Worm (Caenorhabditis elegans) whole organism, L4 larva: Measurements from ENCODE around the gene M153.3.

Source experiments
- F10B5.3 ChIP-seq: sonication (generic microtip); optimal IDR thresholded peaks from 2 replicates; lab custom pipeline; 2016; ENCODE audit warnings: mild to moderate bottlenecking, missing genetic modification characterization, missing compliant biosample characterization
- F26F4.8 ChIP-seq: fragments of 200-800 bp; sonication (Bioruptor generic); conservative IDR thresholded peaks from 2 replicates; pipeline ENCODE4 v1.3.6; 2022; ENCODE audit warnings: missing genetic modification characterization, missing compliant biosample characterization
- R02D3.7 ChIP-seq: fragments of 150-350 bp; sonication (generic microtip); optimal IDR thresholded peaks from 3 replicates; lab custom pipeline; 2014; ENCODE audit warnings: missing biosample characterization, missing genetic modification characterization
- T26A8.4 ChIP-seq: fragments of 200-800 bp; sonication (Bioruptor generic); IDR thresholded peaks from 2 replicates; pipeline ENCODE4 v1.3.6; 2022; ENCODE audit warnings: missing genetic modification characterization, missing compliant biosample characterization
- Y48G9A.11 ChIP-seq: fragments of 200-800 bp; sonication (Bioruptor generic); IDR thresholded peaks from 2 replicates; pipeline ENCODE4 v1.3.6; 2022; ENCODE audit warnings: missing genetic modification reagents, missing genetic modification characterization, missing compliant biosample characterization
- Y5F2A.4 ChIP-seq: fragments of 200-800 bp; sonication (Bioruptor generic); optimal IDR thresholded peaks from 2 replicates; lab custom pipeline; 2018; ENCODE audit warnings: mild to moderate bottlenecking, missing genetic modification characterization, missing compliant biosample characterization
- aly-2 ChIP-seq: sonication (generic microtip); optimal IDR thresholded peaks from 2 replicates; lab custom pipeline; 2018; ENCODE audit warnings: missing biosample characterization, missing genetic modification characterization
- attf-4 ChIP-seq: sonication (generic microtip); optimal IDR thresholded peaks from 3 replicates; lab custom pipeline; 2017; ENCODE audit warnings: missing biosample characterization, missing genetic modification characterization
- ceh-20 ChIP-seq: fragments of 200-800 bp; sonication (Bioruptor generic); IDR thresholded peaks from 2 replicates; pipeline ENCODE4 v1.3.6; 2022; ENCODE audit warnings: missing genetic modification reagents, missing genetic modification characterization, missing compliant biosample characterization
- cey-2 ChIP-seq: sonication (generic microtip); optimal IDR thresholded peaks from 3 replicates; lab custom pipeline; 2017; ENCODE audit warnings: missing genetic modification characterization, mild to moderate bottlenecking, missing compliant biosample characterization, antibody characterized with exemption, borderline replicate concordance; ENCODE audit not compliant: insufficient read depth
- ctbp-1 ChIP-seq: fragments of 200-800 bp; sonication (Bioruptor generic); IDR thresholded peaks from 2 replicates; pipeline ENCODE4 v1.3.6; 2022; ENCODE audit warnings: missing genetic modification reagents, missing genetic modification characterization, missing compliant biosample characterization
- daf-12 ChIP-seq: fragments of 150-350 bp; optimal IDR thresholded peaks from 2 replicates; lab custom pipeline; 2014; ENCODE audit warnings: missing biosample characterization, missing genetic modification reagents, missing genetic modification characterization
- daf-16 ChIP-seq, 3 experiments: sonication (generic microtip); optimal IDR thresholded peaks; 2 replicates each; lab custom pipeline; 2016 to 2017; ENCODE audit warnings: missing genetic modification characterization in 3 of 3, missing genetic modification reagents in 3 of 3, mild to moderate bottlenecking in 2 of 3, missing compliant biosample characterization in 2 of 3, missing biosample characterization in 1 of 3, moderate library complexity in 1 of 3
- daf-8 ChIP-seq: fragments of 200-800 bp; sonication (Bioruptor generic); IDR thresholded peaks from 2 replicates; pipeline ENCODE4 v1.3.6; 2022; ENCODE audit warnings: missing genetic modification characterization, missing compliant biosample characterization
- dmd-6 ChIP-seq: fragments of 200-800 bp; sonication (Bioruptor generic); IDR thresholded peaks from 2 replicates; pipeline ENCODE4 v1.3.6; 2022; ENCODE audit warnings: missing genetic modification reagents, missing genetic modification characterization, missing compliant biosample characterization
- dmd-8 ChIP-seq: fragments of 200-800 bp; sonication (Bioruptor generic); IDR thresholded peaks from 2 replicates; pipeline ENCODE4 v1.3.6; 2022; ENCODE audit warnings: missing genetic modification characterization, missing compliant biosample characterization
- duxl-1 ChIP-seq: sonication (generic microtip); optimal IDR thresholded peaks from 2 replicates; lab custom pipeline; 2016; ENCODE audit warnings: mild to moderate bottlenecking, missing genetic modification characterization, moderate library complexity, missing compliant biosample characterization; ENCODE audit not compliant: poor library complexity
- hif-1 ChIP-seq, 2 experiments: sonication (generic microtip); optimal IDR thresholded peaks; 2 replicates each; lab custom pipeline; 2016 to 2017; ENCODE audit warnings: missing compliant biosample characterization in 2 of 2, missing genetic modification characterization in 2 of 2, missing genetic modification reagents in 2 of 2, missing genotype in 2 of 2, mild to moderate bottlenecking in 1 of 2
- hlh-11 ChIP-seq: fragments of 200-800 bp; sonication (Bioruptor generic); optimal IDR thresholded peaks from 2 replicates; lab custom pipeline; 2018; ENCODE audit warnings: mild to moderate bottlenecking, missing genetic modification characterization, missing compliant biosample characterization
- hlh-30 ChIP-seq: sonication (generic microtip); optimal IDR thresholded peaks from 2 replicates; lab custom pipeline; 2017; ENCODE audit warnings: antibody characterized with exemption, mild to moderate bottlenecking, missing genetic modification characterization, missing compliant biosample characterization; ENCODE audit not compliant: insufficient read depth
- hmg-1.1 ChIP-seq: fragments of 200-800 bp; sonication (Bioruptor generic); IDR thresholded peaks from 2 replicates; pipeline ENCODE4 v1.3.6; 2022; ENCODE audit warnings: missing genetic modification reagents, missing genetic modification characterization, missing compliant biosample characterization
- lin-1 ChIP-seq: fragments of 200-800 bp; sonication (Bioruptor generic); IDR thresholded peaks from 2 replicates; pipeline ENCODE4 v1.3.6; 2022; ENCODE audit warnings: missing genetic modification reagents, missing genetic modification characterization, missing compliant biosample characterization
- lin-13 ChIP-seq: fragments of 150-350 bp; optimal IDR thresholded peaks from 2 replicates; lab custom pipeline; 2014; ENCODE audit warnings: missing biosample characterization, missing genetic modification reagents, missing genetic modification characterization
- lin-15B ChIP-seq: fragments of 150-350 bp; sonication (generic microtip); optimal IDR thresholded peaks from 3 replicates; lab custom pipeline; 2014; ENCODE audit warnings: missing biosample characterization, missing genetic modification characterization
- lin-29 ChIP-seq: fragments of 200-800 bp; sonication (Bioruptor generic); IDR thresholded peaks from 2 replicates; pipeline ENCODE4 v1.3.6; 2022; ENCODE audit warnings: missing genetic modification reagents, missing genetic modification characterization, missing compliant biosample characterization
- lin-38 ChIP-seq: fragments of 200-800 bp; sonication (Bioruptor generic); IDR thresholded peaks from 2 replicates; pipeline ENCODE4 v1.3.6; 2022; ENCODE audit warnings: missing genetic modification reagents, missing genetic modification characterization, missing compliant biosample characterization
- mep-1 ChIP-seq: fragments of 150-350 bp; sonication (generic microtip); optimal IDR thresholded peaks from 3 replicates; lab custom pipeline; 2014; ENCODE audit warnings: missing biosample characterization, missing genetic modification characterization
- mxl-2 ChIP-seq: fragments of 200-800 bp; sonication (Bioruptor generic); conservative IDR thresholded peaks from 2 replicates; pipeline ENCODE4 v1.3.6; 2022; ENCODE audit warnings: missing genetic modification reagents, missing genetic modification characterization, missing compliant biosample characterization
- nhr-10 ChIP-seq: fragments of 150-350 bp; optimal IDR thresholded peaks from 2 replicates; lab custom pipeline; 2014; ENCODE audit warnings: missing biosample characterization, missing genetic modification characterization
- nhr-102 ChIP-seq: sonication (generic microtip); optimal IDR thresholded peaks from 2 replicates; lab custom pipeline; 2016; ENCODE audit warnings: mild to moderate bottlenecking, missing genetic modification characterization, moderate library complexity, missing compliant biosample characterization
- nhr-41 ChIP-seq: fragments of 200-800 bp; sonication (Bioruptor generic); IDR thresholded peaks from 2 replicates; pipeline ENCODE4 v1.3.6; 2022; ENCODE audit warnings: missing genetic modification reagents, missing genetic modification characterization, missing compliant biosample characterization
- nhr-42 ChIP-seq: fragments of 200-800 bp; sonication (Bioruptor generic); IDR thresholded peaks from 2 replicates; pipeline ENCODE4 v1.3.6; 2022; ENCODE audit warnings: missing genetic modification characterization, missing compliant biosample characterization
- nhr-48 ChIP-seq: sonication (generic microtip); optimal IDR thresholded peaks from 2 replicates; lab custom pipeline; 2016; ENCODE audit warnings: mild to moderate bottlenecking, missing genetic modification characterization, missing compliant biosample characterization
- pha-4 ChIP-seq, 2 experiments: fragments of 150-350 bp in 1 of 2; fragments of 200-800 bp in 1 of 2; sonication (Bioruptor generic) in 1 of 2; IDR thresholded peaks in 1 of 2; optimal IDR thresholded peaks in 1 of 2; 2 replicates each; pipeline versions ENCODE4 v1.3.6 to Lab custom; 2014 to 2022; ENCODE audit warnings: missing genetic modification characterization in 2 of 2, missing genetic modification reagents in 2 of 2, missing biosample characterization in 1 of 2, missing compliant biosample characterization in 1 of 2
- pqm-1 ChIP-seq: sonication (generic microtip); optimal IDR thresholded peaks from 2 replicates; lab custom pipeline; 2017; ENCODE audit warnings: missing biosample characterization, missing genetic modification characterization
- rbr-2 ChIP-seq: sonication (generic microtip); optimal IDR thresholded peaks from 2 replicates; lab custom pipeline; 2016; ENCODE audit warnings: missing genotype, missing genetic modification characterization, missing compliant biosample characterization
- saeg-2 ChIP-seq: fragments of 200-800 bp; sonication (Bioruptor generic); IDR thresholded peaks from 2 replicates; pipeline ENCODE4 v1.3.6; 2022; ENCODE audit warnings: missing genetic modification reagents, missing genetic modification characterization, missing compliant biosample characterization
- skn-1 ChIP-seq: fragments of 150-350 bp; optimal IDR thresholded peaks from 2 replicates; lab custom pipeline; 2014; ENCODE audit warnings: missing biosample characterization, missing genetic modification characterization
- snpc-1.2 ChIP-seq: fragments of 200-800 bp; sonication (Bioruptor generic); IDR thresholded peaks from 2 replicates; pipeline ENCODE4 v1.3.6; 2022; ENCODE audit warnings: missing genetic modification reagents, missing genetic modification characterization, missing compliant biosample characterization
- snpc-4 ChIP-seq: fragments of 150-350 bp; optimal IDR thresholded peaks from 2 replicates; lab custom pipeline; 2014; ENCODE audit warnings: missing biosample characterization, missing genetic modification characterization
- unc-130 ChIP-seq: sonication (generic microtip); optimal IDR thresholded peaks from 2 replicates; lab custom pipeline; 2016; ENCODE audit warnings: missing genetic modification reagents, missing genetic modification characterization, missing compliant biosample characterization
- zag-1 ChIP-seq: fragments of 150-350 bp; optimal IDR thresholded peaks from 2 replicates; lab custom pipeline; 2014; ENCODE audit warnings: missing biosample characterization, missing genetic modification characterization
- zfp-2 ChIP-seq: sonication (generic microtip); optimal IDR thresholded peaks from 2 replicates; lab custom pipeline; 2016; ENCODE audit warnings: mild to moderate bottlenecking, missing genetic modification characterization, missing compliant biosample characterization
- zip-2 ChIP-seq: fragments of 150-350 bp; optimal IDR thresholded peaks from 2 replicates; lab custom pipeline; 2014; ENCODE audit warnings: missing biosample characterization, missing genetic modification characterization
- ztf-11 ChIP-seq: fragments of 150-350 bp; optimal IDR thresholded peaks from 2 replicates; lab custom pipeline; 2014; ENCODE audit warnings: missing biosample characterization, missing genetic modification characterization
- ztf-7 ChIP-seq: fragments of 150-350 bp; optimal IDR thresholded peaks from 2 replicates; lab custom pipeline; 2014; ENCODE audit warnings: missing biosample characterization, missing genetic modification characterization

M153.3 gene

DNA sequence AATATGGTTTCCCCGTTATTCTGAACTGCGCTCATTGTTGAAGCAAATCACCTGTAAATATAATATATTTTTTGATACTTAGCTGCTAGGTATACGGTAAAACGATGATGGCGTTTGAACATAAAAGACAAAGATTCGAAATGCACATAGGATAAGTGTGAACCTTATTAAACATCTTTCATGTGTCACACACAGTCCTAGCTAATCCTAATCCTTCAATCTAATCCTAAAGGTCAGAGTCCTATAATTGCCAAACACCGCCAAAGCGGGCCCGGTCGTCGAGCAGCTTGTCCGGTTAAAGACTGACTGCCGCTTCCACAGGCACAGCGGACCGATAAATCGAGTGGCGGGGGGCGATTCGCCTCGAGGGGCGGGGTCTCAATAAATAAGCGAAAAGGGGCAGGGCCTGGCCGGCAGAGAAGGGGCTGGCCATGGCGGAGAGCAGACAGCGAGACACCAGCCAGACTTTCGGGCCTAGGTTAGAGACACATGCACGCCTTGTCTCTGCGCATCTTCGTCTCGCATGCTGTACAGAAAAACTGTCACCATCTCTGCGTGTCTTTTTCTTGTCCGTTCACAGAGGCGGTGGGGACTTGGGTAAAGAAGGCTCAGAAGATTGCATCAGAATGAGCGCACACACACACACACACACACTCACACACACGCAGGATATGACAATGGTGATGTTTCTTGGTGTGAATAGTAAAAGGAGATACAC, 29.1 kb downstream of the M153.3 start, which contains the start of gene F57G12.1 (continued):
- TF ChIP-seq lin-13 (GFP tag; lab: Kevin White, UChicago): peak; percentile 60
- TF ChIP-seq cey-2 (tag; lab: Kevin White, UChicago): no peak
- peak; percentile 46; the same call in 1 of the 2 replicates for TF ChIP-seq lin-38 (GFP tag; lab: Robert Waterston, UW)
- no peak for TF ChIP-seq lin-15B
- no peak for TF ChIP-seq duxl-1
- TF ChIP-seq mxl-2: no peak
- no peak for TF ChIP-seq F26F4.8 (GFP tag; lab: Robert Waterston, UW)
- peak; percentile 2 for TF ChIP-seq zag-1 (tag; lab: Kevin White, UChicago)
- TF ChIP-seq nhr-42 (GFP tag; lab: Robert Waterston, UW): no peak
- no peak for TF ChIP-seq zfp-2 (tag; lab: Kevin White, UChicago)
- peak; percentile 91 for TF ChIP-seq hmg-1.1 (GFP tag; lab: Robert Waterston, UW)
- no peak for TF ChIP-seq saeg-2 (GFP tag; lab: Robert Waterston, UW)
- TF ChIP-seq snpc-4 (tag; lab: Kevin White, UChicago): no peak
- TF ChIP-seq ctbp-1 (GFP tag; lab: Robert Waterston, UW): peak; percentile 71; the same call in 1 of the 2 replicates
- TF ChIP-seq R02D3.7 (tag; lab: Kevin White, UChicago): no peak
- TF ChIP-seq ztf-7 (tag; lab: Kevin White, UChicago): no peak
- TF ChIP-seq ztf-11 (tag; lab: Kevin White, UChicago): no peak
- no peak for TF ChIP-seq daf-12 (tag; lab: Kevin White, UChicago)
- TF ChIP-seq pha-4 (GFP tag; IDR thresholded peaks at IDR 0.05; lab: Robert Waterston, UW): no peak
- TF ChIP-seq pha-4 (tag; optimal IDR thresholded peaks at IDR 0.05; lab: Kevin White, UChicago): no peak
- TF ChIP-seq nhr-41 (GFP tag; lab: Robert Waterston, UW): no peak
- peak; percentile 85 for TF ChIP-seq dmd-6 (GFP tag; lab: Robert Waterston, UW)
- TF ChIP-seq daf-8 (GFP tag; lab: Robert Waterston, UW): no peak
- no peak for TF ChIP-seq aly-2 (tag; lab: Kevin White, UChicago)
- no peak for TF ChIP-seq F10B5.3 (tag; lab: Kevin White, UChicago)
- TF ChIP-seq Y5F2A.4: no peak
- TF ChIP-seq attf-4: no peak
- TF ChIP-seq lin-29 (GFP tag; lab: Robert Waterston, UW): no peak
- peak; percentile 25; the same call in 1 of the 2 replicates for TF ChIP-seq dmd-8 (GFP tag; lab: Robert Waterston, UW)
- TF ChIP-seq zip-2 (tag; lab: Kevin White, UChicago): no peak
- TF ChIP-seq mep-1 (tag; lab: Kevin White, UChicago): peak; percentile 91

DNA sequence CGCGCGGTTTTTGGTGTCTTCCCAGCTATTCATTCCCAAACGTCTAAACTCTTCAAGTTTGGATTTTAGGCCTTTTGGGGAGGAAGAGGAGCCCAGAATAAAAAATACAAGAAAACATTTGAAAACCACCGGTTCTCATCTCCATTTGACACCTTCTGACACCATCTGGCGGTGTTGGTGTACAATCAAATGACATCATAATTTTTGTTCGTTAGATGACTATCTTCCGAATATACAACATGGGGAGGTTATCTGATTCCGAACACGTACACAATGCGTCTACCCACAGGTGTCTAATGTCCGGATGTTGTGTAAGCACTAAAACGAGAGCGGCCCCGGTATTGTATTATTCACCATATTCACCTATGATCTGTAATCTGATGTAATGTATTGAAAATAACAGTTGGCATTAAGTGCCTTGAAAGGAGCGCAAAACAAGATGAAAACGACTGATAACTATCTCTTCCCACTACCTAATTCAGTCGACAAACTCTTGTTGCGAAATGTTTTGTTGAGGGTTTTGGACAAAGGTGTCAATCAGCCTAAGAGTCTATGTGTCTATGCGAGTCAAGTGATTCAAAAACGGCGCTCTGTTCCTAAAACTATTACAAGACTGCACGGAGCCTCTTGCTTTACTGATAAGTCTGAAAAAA, 29.9 kb downstream of the M153.3 start:
- TF ChIP-seq Y48G9A.11 (GFP tag; lab: Robert Waterston, UW) (no peak), lin-1 (GFP tag; lab: Robert Waterston, UW) (peak; percentile 62; the same call in 1 of the 2 replicates), hmg-1.1 (GFP tag; lab: Robert Waterston, UW) (peak; percentile 20; the same call in 1 of the 2 replicates), nhr-48 (tag; lab: Kevin White, UChicago) (peak; percentile 93), ceh-20 (GFP tag; lab: Robert Waterston, UW) (peak; percentile 50; the same call in 1 of the 2 replicates), mxl-2 (no peak), hlh-30 (peak; percentile 65), ztf-7 (tag; lab: Kevin White, UChicago) (peak; percentile 61), daf-16 (GFP tag; optimal IDR thresholded peaks at IDR 0.05; lab: Kevin White, UChicago) (peak in 1 of 2 experiments; percentile 67), daf-16 (tag; optimal IDR thresholded peaks at IDR 0.05; lab: Kevin White, UChicago) (peak; percentile 98), zag-1 (tag; lab: Kevin White, UChicago) (no peak), hif-1 (tag; optimal IDR thresholded peaks at IDR 0.05; lab: Kevin White, UChicago) (peak in 1 of 2 experiments; percentile 70), unc-130 (GFP tag; lab: Kevin White, UChicago) (no peak), snpc-1.2 (GFP tag; lab: Robert Waterston, UW) (no peak), nhr-10 (tag; lab: Kevin White, UChicago) (peak; percentile 64), T26A8.4 (GFP tag; lab: Robert Waterston, UW) (peak; percentile 54), nhr-102 (tag; lab: Kevin White, UChicago) (peak; percentile 73), rbr-2 (no peak), pqm-1 (tag; lab: Kevin White, UChicago) (peak; percentile 88), skn-1 (tag; lab: Kevin White, UChicago) (no peak), hlh-11 (peak; percentile 91)
